Fruit fly (Drosophila melanogaster) whole organism, wandering third instar larva: ENCODE data around the gene Xrp1.

Experiments
- CG32264 ChIP-seq: fragments of 200-800 bp; sonication (Bioruptor generic); optimal IDR thresholded peaks from 2 replicates; lab custom pipeline; 2016; ENCODE audit warnings: missing biosample characterization, missing genetic modification characterization
- Jra ChIP-seq: sonication (Bioruptor generic); optimal IDR thresholded peaks from 2 replicates; lab custom pipeline; 2016; ENCODE audit warnings: missing biosample characterization, missing genetic modification characterization
- Myc ChIP-seq: fragments of >200 bp; optimal IDR thresholded peaks from 2 replicates; lab custom pipeline; 2017
- pan ChIP-seq: fragments of >200 bp; optimal IDR thresholded peaks from 2 replicates; lab custom pipeline; 2017
- usp ChIP-seq: fragments of >200 bp; optimal IDR thresholded peaks from 2 replicates; lab custom pipeline; 2017; ENCODE audit warnings: missing biosample characterization, missing genetic modification characterization

- TF ChIP-seq Jra (GFP tag; lab: Kevin White, UChicago) = no peak
- TF ChIP-seq CG32264 (GFP tag; lab: Kevin White, UChicago) = no peak
- no peak for TF ChIP-seq pan (lab: Kevin White, UChicago)
- no peak for TF ChIP-seq Myc (lab: Kevin White, UChicago)
- TF ChIP-seq usp (GFP tag; lab: Kevin White, UChicago) = no peak
Observed at dm6 chr3R:18875228-18875627, 39.5 kb upstream of the Xrp1 start, which contains the start of gene CG14298.
